Fruit fly (Drosophila melanogaster) whole organism, embryonic: Measurements from ENCODE around the gene CG11367.

Source experiments
- CG1024 ChIP-seq: fragments of 200-800 bp; sonication (Bioruptor generic); IDR thresholded peaks from 2 replicates; pipeline ENCODE4 v1.3.6; 2022; ENCODE audit warnings: missing biosample characterization, missing genetic modification characterization
- CG10267 ChIP-seq: fragments of 200-800 bp; sonication (Bioruptor generic); optimal IDR thresholded peaks from 2 replicates; lab custom pipeline; 2018; ENCODE audit warnings: missing biosample characterization, mild to moderate bottlenecking, missing genetic modification characterization, moderate library complexity
- CG10959 ChIP-seq: fragments of 200-800 bp; sonication (Bioruptor generic); IDR thresholded peaks from 2 replicates; pipeline ENCODE4 v1.3.6; 2022; ENCODE audit warnings: missing biosample characterization, missing genetic modification characterization
- CG12104 ChIP-seq: fragments of 200-800 bp; sonication (Bioruptor generic); optimal IDR thresholded peaks from 3 replicates; lab custom pipeline; 2016; ENCODE audit warnings: missing biosample characterization, missing genetic modification characterization
- CG12391 ChIP-seq: fragments of 200-800 bp; sonication (Bioruptor generic); optimal IDR thresholded peaks from 3 replicates; lab custom pipeline; 2018; ENCODE audit warnings: missing biosample characterization, mild to moderate bottlenecking, missing genetic modification characterization, moderate library complexity
- CG12769 ChIP-seq: fragments of 200-800 bp; sonication (Bioruptor generic); optimal IDR thresholded peaks from 2 replicates; lab custom pipeline; 2019; ENCODE audit warnings: missing biosample characterization, mild to moderate bottlenecking, missing genetic modification characterization, moderate library complexity
- CG13775 ChIP-seq: fragments of 200-800 bp; sonication (Bioruptor generic); optimal IDR thresholded peaks from 3 replicates; lab custom pipeline; 2017; ENCODE audit warnings: missing biosample characterization, mild to moderate bottlenecking, missing genetic modification characterization
- CG15479 ChIP-seq: fragments of 200-800 bp; sonication (Bioruptor generic); optimal IDR thresholded peaks from 3 replicates; lab custom pipeline; 2019; ENCODE audit warnings: missing biosample characterization, mild to moderate bottlenecking, missing genetic modification characterization, moderate library complexity
- CG15514 ChIP-seq: fragments of 200-800 bp; sonication (Bioruptor generic); optimal IDR thresholded peaks from 3 replicates; lab custom pipeline; 2017; ENCODE audit warnings: missing biosample characterization, missing genetic modification characterization, mild to moderate bottlenecking, moderate library complexity, missing genetic modification reagents
- CG16779 ChIP-seq: fragments of 200-800 bp; sonication (Bioruptor generic); IDR thresholded peaks from 2 replicates; pipeline ENCODE4 v1.3.6; 2022; ENCODE audit warnings: missing biosample characterization, missing genetic modification characterization
- CG17359 ChIP-seq: fragments of 200-800 bp; sonication (Bioruptor generic); optimal IDR thresholded peaks from 3 replicates; lab custom pipeline; 2018; ENCODE audit warnings: missing biosample characterization, mild to moderate bottlenecking, missing genetic modification characterization, moderate library complexity
- CG1792 ChIP-seq: fragments of 200-800 bp; sonication (Bioruptor generic); optimal IDR thresholded peaks from 2 replicates; lab custom pipeline; 2016; ENCODE audit warnings: missing biosample characterization, missing genetic modification characterization
- CG18619 ChIP-seq: fragments of 200-800 bp; sonication (Bioruptor generic); optimal IDR thresholded peaks from 3 replicates; lab custom pipeline; 2017; ENCODE audit warnings: missing biosample characterization, mild to moderate bottlenecking, missing genetic modification characterization
- CG2875 ChIP-seq: fragments of 200-800 bp; sonication (Bioruptor generic); optimal IDR thresholded peaks from 2 replicates; lab custom pipeline; 2017; ENCODE audit warnings: missing biosample characterization, mild to moderate bottlenecking, missing genetic modification characterization, missing genetic modification reagents
- CG30403 ChIP-seq: fragments of 200-800 bp; sonication (Bioruptor generic); optimal IDR thresholded peaks from 3 replicates; lab custom pipeline; 2016; ENCODE audit warnings: missing biosample characterization, missing genetic modification characterization
- CG30431 ChIP-seq: fragments of 200-800 bp; sonication (Bioruptor generic); optimal IDR thresholded peaks from 2 replicates; lab custom pipeline; 2017; ENCODE audit warnings: missing biosample characterization, missing genetic modification characterization
- CG3726 ChIP-seq: fragments of 200-800 bp; sonication (Bioruptor generic); IDR thresholded peaks from 3 replicates; pipeline ENCODE4, ENCODE4 v1.3.6; 2022; ENCODE audit warnings: missing biosample characterization, missing genetic modification characterization
- CG4617 ChIP-seq: fragments of 200-800 bp; sonication (Bioruptor generic); optimal IDR thresholded peaks from 3 replicates; lab custom pipeline; 2016; ENCODE audit warnings: missing biosample characterization, missing genetic modification characterization, borderline replicate concordance
- CG7987 ChIP-seq: fragments of 200-800 bp; sonication (Bioruptor generic); optimal IDR thresholded peaks from 2 replicates; lab custom pipeline; 2018; ENCODE audit warnings: missing biosample characterization, mild to moderate bottlenecking, missing genetic modification characterization, moderate library complexity
- CG8089 ChIP-seq: fragments of 200-800 bp; sonication (Bioruptor generic); optimal IDR thresholded peaks from 3 replicates; lab custom pipeline; 2016; ENCODE audit warnings: missing biosample characterization, missing genetic modification characterization
- CG8924 ChIP-seq: fragments of 200-800 bp; optimal IDR thresholded peaks from 3 replicates; lab custom pipeline; 2019; ENCODE audit warnings: missing biosample characterization, mild to moderate bottlenecking, missing genetic modification characterization, moderate library complexity
- Dfd ChIP-seq, 2 experiments: fragments of >200 bp; optimal IDR thresholded peaks; 2 replicates each; lab custom pipeline; 2017; ENCODE audit warnings: missing biosample characterization in 2 of 2, missing genetic modification characterization in 2 of 2
- Dip2 ChIP-seq: fragments of 200-800 bp; sonication (Bioruptor generic); IDR thresholded peaks from 2 replicates; pipeline ENCODE4 v1.3.6; 2022; ENCODE audit warnings: missing biosample characterization, missing genetic modification characterization
- Fer2 ChIP-seq: fragments of 200-800 bp; sonication (Bioruptor generic); optimal IDR thresholded peaks from 2 replicates; lab custom pipeline; 2018; ENCODE audit warnings: missing biosample characterization, mild to moderate bottlenecking, missing genetic modification characterization, moderate library complexity
- HmgZ ChIP-seq: fragments of 200-800 bp; sonication (Bioruptor generic); optimal IDR thresholded peaks from 2 replicates; lab custom pipeline; 2018; ENCODE audit warnings: missing biosample characterization, mild to moderate bottlenecking, missing genetic modification characterization
- Meics ChIP-seq: fragments of 200-800 bp; sonication (Bioruptor generic); optimal IDR thresholded peaks from 2 replicates; lab custom pipeline; 2017; ENCODE audit warnings: missing biosample characterization, mild to moderate bottlenecking, missing genetic modification characterization
- NC2β ChIP-seq: fragments of 200-800 bp; sonication (Bioruptor generic); optimal IDR thresholded peaks from 2 replicates; lab custom pipeline; 2016; ENCODE audit warnings: missing biosample characterization, missing genetic modification characterization
- NfI ChIP-seq: fragments of 200-800 bp; sonication (Bioruptor generic); optimal IDR thresholded peaks from 3 replicates; lab custom pipeline; 2018; ENCODE audit warnings: missing biosample characterization, mild to moderate bottlenecking, missing genetic modification characterization, moderate library complexity
- Opbp ChIP-seq: fragments of 200-800 bp; sonication (Bioruptor generic); IDR thresholded peaks from 3 replicates; pipeline ENCODE4 v1.3.6; 2022; ENCODE audit warnings: missing biosample characterization, missing genetic modification characterization; ENCODE audit not compliant: partially characterized antibody
- Ravus ChIP-seq: fragments of 200-800 bp; sonication (Bioruptor generic); IDR thresholded peaks from 2 replicates; pipeline ENCODE4 v1.3.6; 2022; ENCODE audit warnings: missing biosample characterization, missing genetic modification characterization
- Rx ChIP-seq: fragments of 200-800 bp; sonication (Bioruptor generic); IDR thresholded peaks from 2 replicates; pipeline ENCODE4 v1.3.6; 2022; ENCODE audit warnings: missing biosample characterization, missing genetic modification characterization
- Sin3A ChIP-seq: fragments of >200 bp; optimal IDR thresholded peaks from 2 replicates; lab custom pipeline; 2018
- amos ChIP-seq: fragments of 200-800 bp; sonication (Bioruptor generic); IDR thresholded peaks from 2 replicates; pipeline ENCODE4 v1.3.6; 2022; ENCODE audit warnings: missing biosample characterization, missing genetic modification characterization; ENCODE audit not compliant: partially characterized antibody
- ci ChIP-seq: fragments of 200-800 bp; sonication (Bioruptor generic); IDR thresholded peaks from 3 replicates; pipeline ENCODE4 v1.3.6; 2022; ENCODE audit warnings: missing biosample characterization, missing genetic modification characterization
- crc ChIP-seq: fragments of 200-800 bp; sonication (Bioruptor generic); optimal IDR thresholded peaks from 2 replicates; lab custom pipeline; 2016; ENCODE audit warnings: missing biosample characterization, missing genetic modification characterization
- gt ChIP-seq: fragments of 200-800 bp; sonication (Bioruptor generic); IDR thresholded peaks from 2 replicates; pipeline ENCODE4 v1.3.6; 2022; ENCODE audit warnings: missing biosample characterization, missing genetic modification characterization
- h ChIP-seq: fragments of >200 bp; optimal IDR thresholded peaks from 2 replicates; lab custom pipeline; 2017
- knrl ChIP-seq: fragments of 200-800 bp; sonication (Bioruptor generic); IDR thresholded peaks from 3 replicates; pipeline ENCODE4 v1.3.6; 2022; ENCODE audit warnings: missing biosample characterization, missing genetic modification characterization; ENCODE audit not compliant: partially characterized antibody
- lov ChIP-seq, 2 experiments: fragments of 200-800 bp in 1 of 2; fragments of >200 bp in 1 of 2; sonication (Bioruptor generic) in 1 of 2; IDR thresholded peaks in 1 of 2; optimal IDR thresholded peaks in 1 of 2; 2 replicates in 1 of 2; 3 replicates in 1 of 2; pipeline versions ENCODE4 v1.3.6 to Lab custom; 2017 to 2022; ENCODE audit warnings: missing biosample characterization in 1 of 2, missing genetic modification characterization in 1 of 2
- maf-S ChIP-seq: fragments of 200-800 bp; sonication (Bioruptor generic); optimal IDR thresholded peaks from 2 replicates; lab custom pipeline; 2016; ENCODE audit warnings: missing biosample characterization, missing genetic modification characterization
- mld ChIP-seq: fragments of 200-800 bp; sonication (Bioruptor generic); IDR thresholded peaks from 3 replicates; pipeline ENCODE4 v1.3.6; 2022; ENCODE audit warnings: missing biosample characterization, missing genetic modification characterization; ENCODE audit not compliant: partially characterized antibody
- run ChIP-seq: fragments of 200-800 bp; sonication (Bioruptor generic); optimal IDR thresholded peaks from 3 replicates; lab custom pipeline; 2018; ENCODE audit warnings: missing biosample characterization, mild to moderate bottlenecking, missing genetic modification characterization
- sob ChIP-seq: fragments of 200-800 bp; sonication (Bioruptor generic); IDR thresholded peaks from 2 replicates; pipeline ENCODE4 v1.3.6; 2022; ENCODE audit warnings: missing biosample characterization, missing genetic modification characterization
- sqz ChIP-seq: fragments of 200-800 bp; sonication (Bioruptor generic); optimal IDR thresholded peaks from 3 replicates; lab custom pipeline; 2018; ENCODE audit warnings: missing biosample characterization, mild to moderate bottlenecking, missing genetic modification characterization
- tap ChIP-seq: fragments of 200-800 bp; optimal IDR thresholded peaks from 3 replicates; lab custom pipeline; 2019; ENCODE audit warnings: missing biosample characterization, mild to moderate bottlenecking, missing genetic modification characterization, moderate library complexity
- tio ChIP-seq: fragments of 200-800 bp; sonication (Bioruptor generic); optimal IDR thresholded peaks from 2 replicates; lab custom pipeline; 2017; ENCODE audit warnings: missing biosample characterization, missing genetic modification characterization, inconsistent platforms
- unpg ChIP-seq: fragments of 200-800 bp; sonication (Bioruptor generic); optimal IDR thresholded peaks from 3 replicates; lab custom pipeline; 2018; ENCODE audit warnings: missing biosample characterization, mild to moderate bottlenecking, missing genetic modification characterization, moderate library complexity
- vnd ChIP-seq: fragments of 200-800 bp; sonication (Bioruptor generic); IDR thresholded peaks from 3 replicates; pipeline ENCODE4 v1.3.6; 2022; ENCODE audit warnings: missing biosample characterization, missing genetic modification characterization; ENCODE audit not compliant: partially characterized antibody
- zfh1 ChIP-seq: fragments of 200-800 bp; sonication (Bioruptor generic); IDR thresholded peaks from 3 replicates; pipeline ENCODE4 v1.3.6; 2022; ENCODE audit warnings: missing biosample characterization, missing genetic modification characterization
- zfh2 ChIP-seq: fragments of 200-800 bp; sonication (Bioruptor generic); optimal IDR thresholded peaks from 2 replicates; lab custom pipeline; 2016; ENCODE audit warnings: missing biosample characterization, missing genetic modification characterization

The CG11367 gene

dm6 chr3L:22727739-22728335 lies at the start of gene CG11367, which contains the start of gene CG14450 (continued):
- TF ChIP-seq h (lab: Kevin White, UChicago) (no peak), knrl (peak; percentile 79), CG8089 (GFP tag; lab: Kevin White, UChicago) (no peak), Dip2 (GFP tag; lab: Robert Waterston, UW) (no peak), NC2β (GFP tag; lab: Kevin White, UChicago) (no peak), CG13775 (peak; percentile 11), zfh2 (GFP tag; lab: Kevin White, UChicago) (no peak), sqz (GFP tag; lab: Kevin White, UChicago) (no peak), HmgZ (peak; percentile 12), lov (optimal IDR thresholded peaks at IDR 0.05; lab: Kevin White, UChicago) (no peak), lov (GFP tag; IDR thresholded peaks at IDR 0.05; lab: Robert Waterston, UW) (no peak), CG1792 (GFP tag; lab: Kevin White, UChicago) (no peak), Opbp (GFP tag; lab: Robert Waterston, UW) (peak; percentile 36; the same call in 1 of the 3 replicates), CG7987 (GFP tag; lab: Kevin White, UChicago) (no peak), maf-S (GFP tag; lab: Kevin White, UChicago) (no peak), CG15514 (GFP tag; lab: Kevin White, UChicago) (peak; percentile 84), Rx (GFP tag; lab: Robert Waterston, UW) (no peak), CG4617 (GFP tag; lab: Kevin White, UChicago) (no peak), CG8924 (tag; lab: Kevin White, UChicago) (peak; percentile 68), sob (GFP tag; lab: Robert Waterston, UW) (no peak), Sin3A (lab: Kevin White, UChicago) (no peak), CG12391 (tag; lab: Kevin White, UChicago) (peak; percentile 68), vnd (GFP tag; lab: Robert Waterston, UW) (peak; percentile 48; the same call in 1 of the 3 replicates), CG10267 (tag; lab: Kevin White, UChicago) (peak; percentile 78), gt (GFP tag; lab: Robert Waterston, UW) (no peak), Dfd (GFP tag; optimal IDR thresholded peaks at IDR 0.05; lab: Kevin White, UChicago) (no peak), tio (GFP tag; lab: Kevin White, UChicago) (no peak), Meics (peak; percentile 18), amos (GFP tag; lab: Robert Waterston, UW) (peak; percentile 49), CG30403 (GFP tag; lab: Kevin White, UChicago) (peak; percentile 9), crc (GFP tag; lab: Kevin White, UChicago) (no peak), CG15479 (GFP tag; lab: Kevin White, UChicago) (no peak), CG12769 (tag; lab: Kevin White, UChicago) (peak; percentile 71), CG2875 (peak; percentile 22), tap (peak; percentile 19), Ravus (GFP tag; lab: Robert Waterston, UW) (no peak), CG18619 (peak; percentile 23), CG3726 (GFP tag; lab: Robert Waterston, UW) (no peak), CG10959 (GFP tag; lab: Robert Waterston, UW) (no peak), Fer2 (no peak), run (tag; lab: Kevin White, UChicago) (no peak), NfI (GFP tag; lab: Kevin White, UChicago) (peak; percentile 5), unpg (no peak), CG17359 (tag; lab: Kevin White, UChicago) (peak; percentile 18), zfh1 (peak; percentile 18; the same call in 1 of the 3 replicates), CG30431 (GFP tag; lab: Kevin White, UChicago) (no peak), CG1024 (GFP tag; lab: Robert Waterston, UW) (no peak), ci (GFP tag; lab: Robert Waterston, UW) (peak; percentile 57; the same call in 2 of the 3 replicates), CG16779 (GFP tag; lab: Robert Waterston, UW) (no peak), mld (GFP tag; lab: Robert Waterston, UW) (no peak), CG12104 (GFP tag; lab: Kevin White, UChicago) (peak; percentile 7)
